Worm (Caenorhabditis elegans): ENCODE results near the gene mlt-7.

ce11 chrII:4362088-4362487, 30.7 kb upstream of the mlt-7 start:
- TF ChIP-seq pha-4 (tag; optimal IDR thresholded peaks at IDR 0.05) (no peak), hmg-20 (GFP tag; IDR thresholded peaks at IDR 0.05) (no peak), madf-3 (GFP tag; IDR thresholded peaks at IDR 0.05) (no peak), ZK185.1 (tag; optimal IDR thresholded peaks at IDR 0.05; ENCODE audit: poor library complexity, severe bottlenecking) (no peak), akir-1 (GFP tag; optimal IDR thresholded peaks at IDR 0.05) (no peak), aptf-2 (GFP tag; conservative IDR thresholded peaks at IDR 0.05) (no peak), unc-62 (GFP tag; optimal IDR thresholded peaks at IDR 0.05) (no peak), xnd-1 (tag; optimal IDR thresholded peaks at IDR 0.05) (no peak), egl-44 (GFP tag; IDR thresholded peaks at IDR 0.05) (no peak), lag-1 (GFP tag; IDR thresholded peaks at IDR 0.05) (no peak), ama-1 (optimal IDR thresholded peaks at IDR 0.05) (no peak), ama-1 (GFP tag; optimal IDR thresholded peaks at IDR 0.05) (no peak), mxl-1 (tag; optimal IDR thresholded peaks at IDR 0.05) (no peak), ekl-4 (GFP tag; IDR thresholded peaks at IDR 0.05) (no peak)

All from whole organism, young adult.